Worm (Caenorhabditis elegans) whole organism, late embryonic: Measurements from ENCODE around the gene T07D4.5.

Experiments used
- F13H6.1 ChIP-seq: sonication (generic microtip); optimal IDR thresholded peaks from 2 replicates; lab custom pipeline; 2016; ENCODE audit warnings: missing genetic modification characterization, missing compliant biosample characterization
- T23F11.4 ChIP-seq: fragments of 200-800 bp; sonication (Bioruptor generic); optimal IDR thresholded peaks from 2 replicates; lab custom pipeline; 2018; ENCODE audit warnings: mild to moderate bottlenecking, missing genetic modification characterization, missing compliant biosample characterization
- Y22D7AL.16 ChIP-seq: sonication (generic microtip); optimal IDR thresholded peaks from 2 replicates; lab custom pipeline; 2016; ENCODE audit warnings: missing genetic modification characterization, missing compliant biosample characterization
- ahr-1 ChIP-seq: sonication (generic microtip); optimal IDR thresholded peaks from 2 replicates; lab custom pipeline; 2016; ENCODE audit warnings: missing genetic modification characterization, missing compliant biosample characterization
- ceh-18 ChIP-seq: sonication (generic microtip); optimal IDR thresholded peaks from 2 replicates; lab custom pipeline; 2016; ENCODE audit warnings: missing genetic modification characterization, missing compliant biosample characterization
- ceh-19 ChIP-seq: fragments of 200-800 bp; sonication (Bioruptor generic); optimal IDR thresholded peaks from 2 replicates; lab custom pipeline; 2018; ENCODE audit warnings: mild to moderate bottlenecking, missing genetic modification characterization, missing compliant biosample characterization
- ceh-22 ChIP-seq: sonication (generic microtip); optimal IDR thresholded peaks from 2 replicates; lab custom pipeline; 2017; ENCODE audit warnings: missing biosample characterization, missing genetic modification characterization
- ceh-24 ChIP-seq: sonication (generic microtip); optimal IDR thresholded peaks from 2 replicates; lab custom pipeline; 2016; ENCODE audit warnings: mild to moderate bottlenecking, missing genetic modification characterization, missing compliant biosample characterization
- ceh-30 ChIP-seq: fragments of 150-350 bp; optimal IDR thresholded peaks from 2 replicates; lab custom pipeline; 2014; ENCODE audit warnings: missing biosample characterization, missing genetic modification characterization
- ceh-31 ChIP-seq: sonication (generic microtip); optimal IDR thresholded peaks from 2 replicates; lab custom pipeline; 2016; ENCODE audit warnings: missing genetic modification characterization, missing compliant biosample characterization
- ceh-34 ChIP-seq: sonication (generic microtip); optimal IDR thresholded peaks from 2 replicates; lab custom pipeline; 2016; ENCODE audit warnings: mild to moderate bottlenecking, missing genetic modification characterization, missing compliant biosample characterization
- ceh-45 ChIP-seq: fragments of 200-800 bp; sonication (Bioruptor generic); IDR thresholded peaks from 2 replicates; pipeline ENCODE4 v1.3.6; 2022; ENCODE audit warnings: missing genetic modification reagents, missing genetic modification characterization, missing compliant biosample characterization
- ceh-48 ChIP-seq: sonication (generic microtip); optimal IDR thresholded peaks from 2 replicates; lab custom pipeline; 2016; ENCODE audit warnings: missing genetic modification characterization, inconsistent platforms, missing compliant biosample characterization
- ceh-9 ChIP-seq: sonication (generic microtip); optimal IDR thresholded peaks from 2 replicates; lab custom pipeline; 2016; ENCODE audit warnings: mild to moderate bottlenecking, missing genetic modification characterization, inconsistent platforms, missing compliant biosample characterization
- dve-1 ChIP-seq: sonication (generic microtip); optimal IDR thresholded peaks from 2 replicates; lab custom pipeline; 2017; ENCODE audit warnings: antibody characterized with exemption, mild to moderate bottlenecking, missing genetic modification characterization, missing compliant biosample characterization
- elt-2 ChIP-seq: sonication (generic microtip); optimal IDR thresholded peaks from 2 replicates; lab custom pipeline; 2016; ENCODE audit warnings: missing genetic modification reagents, missing genetic modification characterization, missing compliant biosample characterization
- ets-4 ChIP-seq: sonication (generic microtip); optimal IDR thresholded peaks from 2 replicates; lab custom pipeline; 2016; ENCODE audit warnings: missing genetic modification characterization, missing compliant biosample characterization
- fkh-6 ChIP-seq: sonication (generic microtip); optimal IDR thresholded peaks from 2 replicates; lab custom pipeline; 2016; ENCODE audit warnings: missing genetic modification characterization, missing compliant biosample characterization
- hlh-13 ChIP-seq: fragments of 200-800 bp; sonication (Bioruptor generic); optimal IDR thresholded peaks from 2 replicates; lab custom pipeline; 2018; ENCODE audit warnings: mild to moderate bottlenecking, missing genetic modification characterization, missing compliant biosample characterization
- hlh-15 ChIP-seq: sonication (generic microtip); optimal IDR thresholded peaks from 2 replicates; lab custom pipeline; 2016; ENCODE audit warnings: missing genetic modification characterization, missing compliant biosample characterization
- hlh-30 ChIP-seq: sonication (generic microtip); optimal IDR thresholded peaks from 2 replicates; lab custom pipeline; 2017; ENCODE audit warnings: antibody characterized with exemption, missing genetic modification characterization, missing compliant biosample characterization; ENCODE audit not compliant: insufficient read depth
- hlh-6 ChIP-seq: sonication (generic microtip); optimal IDR thresholded peaks from 2 replicates; lab custom pipeline; 2016; ENCODE audit warnings: missing genotype, missing genetic modification characterization, missing compliant biosample characterization
- lin-11 ChIP-seq: fragments of 200-800 bp; sonication (Bioruptor generic); optimal IDR thresholded peaks from 2 replicates; lab custom pipeline; 2018; ENCODE audit warnings: mild to moderate bottlenecking, missing genetic modification characterization, missing compliant biosample characterization
- madf-2 ChIP-seq: sonication (generic microtip); optimal IDR thresholded peaks from 2 replicates; lab custom pipeline; 2017; ENCODE audit warnings: missing genetic modification characterization, missing compliant biosample characterization
- nhr-11 ChIP-seq: fragments of 150-350 bp; optimal IDR thresholded peaks from 2 replicates; lab custom pipeline; 2014; ENCODE audit warnings: missing biosample characterization, missing genetic modification characterization
- pat-9 ChIP-seq: fragments of 200-800 bp; sonication (Bioruptor generic); optimal IDR thresholded peaks from 2 replicates; lab custom pipeline; 2018; ENCODE audit warnings: mild to moderate bottlenecking, missing genetic modification characterization, moderate library complexity, missing compliant biosample characterization
- pqm-1 ChIP-seq: sonication (generic microtip); optimal IDR thresholded peaks from 2 replicates; lab custom pipeline; 2016; ENCODE audit warnings: missing genetic modification characterization, missing compliant biosample characterization
- pros-1 ChIP-seq: fragments of 150-350 bp; optimal IDR thresholded peaks from 2 replicates; lab custom pipeline; 2014; ENCODE audit warnings: missing biosample characterization, missing genetic modification reagents, missing genetic modification characterization
- ref-2 ChIP-seq: sonication (generic microtip); optimal IDR thresholded peaks from 2 replicates; lab custom pipeline; 2016; ENCODE audit warnings: missing genetic modification characterization, missing compliant biosample characterization
- sdc-2 ChIP-seq: sonication (generic microtip); optimal IDR thresholded peaks from 2 replicates; lab custom pipeline; 2016; ENCODE audit warnings: missing genotype, missing genetic modification characterization, missing compliant biosample characterization
- sox-4 ChIP-seq: sonication (generic microtip); optimal IDR thresholded peaks from 2 replicates; lab custom pipeline; 2017; ENCODE audit warnings: mild to moderate bottlenecking, missing genetic modification characterization, inconsistent platforms, missing compliant biosample characterization
- tbx-2 ChIP-seq: sonication (generic microtip); optimal IDR thresholded peaks from 2 replicates; lab custom pipeline; 2016; ENCODE audit warnings: missing genetic modification characterization, missing compliant biosample characterization
- tbx-7 ChIP-seq: sonication (generic microtip); optimal IDR thresholded peaks from 2 replicates; lab custom pipeline; 2016; ENCODE audit warnings: missing genotype, missing genetic modification characterization, missing compliant biosample characterization
- unc-42 ChIP-seq: sonication (generic microtip); optimal IDR thresholded peaks from 2 replicates; lab custom pipeline; 2016; ENCODE audit warnings: missing genotype, missing genetic modification characterization, missing compliant biosample characterization
- ztf-16 ChIP-seq: sonication (generic microtip); optimal IDR thresholded peaks from 2 replicates; lab custom pipeline; 2017; ENCODE audit warnings: missing genetic modification characterization, missing compliant biosample characterization

T07D4.5 gene

ce11 chrII:8877032-8877985, 6.8 kb downstream of the T07D4.5 start:
- TF ChIP-seq ceh-24 (tag; lab: Kevin White, UChicago) (no peak), tbx-2 (tag; lab: Kevin White, UChicago) (no peak), pqm-1 (no peak)

- no peak for TF ChIP-seq ahr-1 (tag; lab: Kevin White, UChicago)
- no peak for TF ChIP-seq hlh-15 (tag; lab: Kevin White, UChicago)
- TF ChIP-seq T23F11.4 (GFP tag; lab: Kevin White, UChicago), result no peak
- no peak for TF ChIP-seq dve-1 (tag; lab: Kevin White, UChicago)
- TF ChIP-seq ceh-34 (tag; lab: Kevin White, UChicago), result no peak
- no peak for TF ChIP-seq ets-4
These were observed 10.3 kb downstream of the T07D4.5 start, which contains the start of gene T07D4.2 for ce11 chrII:8873842-8874241. TSS of gene T07D4.2 (minus strand) at chrII:8873942.

- no peak for TF ChIP-seq Y22D7AL.16 (tag; lab: Kevin White, UChicago)
- TF ChIP-seq elt-2 (tag; lab: Kevin White, UChicago), result peak; percentile 4
- TF ChIP-seq ceh-9 (tag; lab: Kevin White, UChicago), result no peak
- no peak for TF ChIP-seq tbx-7 (tag; lab: Kevin White, UChicago)
- TF ChIP-seq ref-2 (tag; lab: Kevin White, UChicago), result no peak
These were observed 17.3 kb downstream of the T07D4.5 start for ce11 chrII:8866844-8867243.

DNA sequence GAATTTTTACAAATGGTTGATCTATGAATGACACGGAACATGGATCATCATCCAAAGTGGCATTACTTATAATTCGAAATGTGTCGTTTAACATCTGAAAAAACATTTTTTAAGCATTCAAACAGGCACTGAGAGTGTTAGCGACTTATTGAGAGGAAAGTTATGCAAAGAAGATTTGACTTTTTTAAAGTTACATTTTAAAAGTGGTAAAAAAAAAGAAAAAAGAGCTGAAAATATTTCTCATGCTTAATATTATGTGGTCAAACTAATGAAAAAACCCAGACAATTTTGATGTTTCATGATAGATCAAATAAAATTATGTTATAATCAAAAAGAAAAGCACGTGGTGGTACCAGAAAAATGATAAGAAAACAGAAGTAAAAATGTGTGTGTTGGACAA, 19.1 kb downstream of the T07D4.5 start, which contains the start of gene npr-20:
Gene npr-20 (minus strand): TSS at position 101 of the 400 bp plus-strand sequence.
- TF ChIP-seq hlh-30 (tag; lab: Kevin White, UChicago), result no peak
- TF ChIP-seq nhr-11 (tag; lab: Kevin White, UChicago), result no peak
- no peak for TF ChIP-seq ceh-45 (GFP tag; lab: Robert Waterston, UW)
- no peak for TF ChIP-seq ceh-30 (tag; lab: Kevin White, UChicago)
- no peak for TF ChIP-seq pros-1 (tag; lab: Kevin White, UChicago)
- TF ChIP-seq ceh-48 (tag; lab: Kevin White, UChicago), result no peak
- no peak for TF ChIP-seq ceh-18 (tag; lab: Kevin White, UChicago)
- TF ChIP-seq F13H6.1 (tag; lab: Kevin White, UChicago), result no peak
- no peak for TF ChIP-seq elt-2 (tag; lab: Kevin White, UChicago)
- no peak for TF ChIP-seq sdc-2
- no peak for TF ChIP-seq hlh-6 (tag; lab: Kevin White, UChicago)
- TF ChIP-seq ztf-16 (tag; lab: Kevin White, UChicago), result no peak
- TF ChIP-seq madf-2, result no peak
- no peak for TF ChIP-seq sox-4
- TF ChIP-seq, all 69 proteins: peak for 0

DNA sequence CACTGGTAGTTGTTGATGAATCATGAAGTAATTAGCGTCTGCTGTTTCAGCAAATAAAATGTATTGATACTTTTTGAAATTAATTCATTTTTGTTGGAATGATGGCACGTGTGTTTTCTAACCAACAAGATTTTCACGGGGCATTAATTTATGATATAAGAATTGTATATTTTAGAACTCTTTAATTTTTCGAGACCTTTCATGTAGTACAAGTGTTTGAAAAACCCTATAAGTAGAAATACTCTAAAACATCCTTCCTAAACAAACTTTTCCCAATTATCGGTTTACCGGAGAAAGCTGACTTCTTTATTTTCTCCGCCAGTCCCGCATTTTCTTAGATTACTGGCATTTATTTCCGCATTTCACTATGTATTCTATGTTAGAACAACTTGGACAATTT, 24.5 kb downstream of the T07D4.5 start, which contains the start of gene snb-6:
Gene snb-6 (minus strand): TSS at position 101 of the 400 bp plus-strand sequence.
- TF ChIP-seq pat-9 (tag; lab: Kevin White, UChicago), result no peak
- no peak for TF ChIP-seq sdc-2
- no peak for TF ChIP-seq fkh-6 (tag; lab: Kevin White, UChicago)
- TF ChIP-seq ceh-22 (tag; lab: Kevin White, UChicago), result no peak
- no peak for TF ChIP-seq tbx-7 (tag; lab: Kevin White, UChicago)
- TF ChIP-seq ceh-19 (GFP tag; lab: Kevin White, UChicago), result no peak
- no peak for TF ChIP-seq hlh-13
- TF ChIP-seq ceh-31 (tag; lab: Kevin White, UChicago), result no peak
- TF ChIP-seq T23F11.4 (GFP tag; lab: Kevin White, UChicago), result no peak
- TF ChIP-seq madf-2, result no peak
- TF ChIP-seq tbx-2 (tag; lab: Kevin White, UChicago), result no peak
- TF ChIP-seq unc-42, result no peak
- no peak for TF ChIP-seq lin-11 (tag; lab: Kevin White, UChicago)
